Fruit fly (Drosophila melanogaster): ENCODE results near the gene Sgs8.

Sgs8 gene

DNA sequence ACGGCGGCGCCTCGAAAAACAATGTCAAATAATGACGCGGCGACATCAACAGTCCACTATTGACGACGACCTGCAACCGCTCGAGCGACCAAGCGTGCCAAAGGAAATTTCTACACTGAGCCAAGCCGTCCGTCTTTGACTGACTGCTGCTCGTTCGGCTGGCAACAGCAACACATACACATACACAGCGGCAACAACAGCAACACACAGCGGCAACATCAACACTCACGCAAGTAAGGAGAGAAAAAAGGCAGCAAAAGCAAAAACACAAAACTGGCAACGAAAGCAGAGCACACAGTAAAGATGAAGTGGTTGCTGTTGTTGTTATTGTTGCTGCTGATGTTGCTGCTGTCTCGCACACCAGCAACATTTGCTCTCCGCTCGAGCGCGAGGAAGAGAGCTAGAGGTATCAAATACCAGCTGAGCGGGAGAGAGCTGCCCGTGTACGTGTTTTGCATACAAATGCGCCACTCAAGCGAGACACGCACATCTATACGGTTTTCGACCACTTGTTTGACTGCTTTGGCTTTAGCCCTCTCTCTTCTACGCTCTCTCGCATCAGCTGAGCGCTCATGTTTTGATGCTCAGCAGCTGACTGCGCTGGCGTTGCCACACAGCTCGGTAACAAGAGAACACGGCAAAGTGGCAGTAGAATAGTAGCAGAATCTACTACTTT lies 43.9 kb upstream of the Sgs8 start (continued):
- TF ChIP-seq sr (GFP tag; IDR thresholded peaks at IDR 0.05) (peak; percentile 60; the same call in 2 of the 3 replicates), NC2α (GFP tag; optimal IDR thresholded peaks at IDR 0.05) (no peak), CG12942 (GFP tag; optimal IDR thresholded peaks at IDR 0.05) (no peak), Gsc (GFP tag; IDR thresholded peaks at IDR 0.05) (no peak), CG17385 (GFP tag; optimal IDR thresholded peaks at IDR 0.05) (peak; percentile 26), gem (tag; optimal IDR thresholded peaks at IDR 0.05) (no peak), CG1792 (GFP tag; optimal IDR thresholded peaks at IDR 0.05) (no peak), CG12659 (GFP tag; optimal IDR thresholded peaks at IDR 0.05) (peak; percentile 5), prd (optimal IDR thresholded peaks at IDR 0.05) (no peak), prd (GFP tag; IDR thresholded peaks at IDR 0.05) (no peak), CG7839 (tag; optimal IDR thresholded peaks at IDR 0.05) (peak; percentile 28), CG42726 (GFP tag; IDR thresholded peaks at IDR 0.05; ENCODE audit: partially characterized antibody) (peak; percentile 58; the same call in 1 of the 2 replicates), chm (GFP tag; IDR thresholded peaks at IDR 0.05) (peak; percentile 77), B-H1 (GFP tag; IDR thresholded peaks at IDR 0.05) (no peak; the same call in 2 of the 3 replicates), Fer2 (tag; optimal IDR thresholded peaks at IDR 0.05) (no peak), Ada2b (GFP tag; IDR thresholded peaks at IDR 0.05) (no peak), dati (GFP tag; IDR thresholded peaks at IDR 0.05) (no peak), fd96Cb (tag; optimal IDR thresholded peaks at IDR 0.05) (no peak), yki (optimal IDR thresholded peaks at IDR 0.05) (peak; percentile 96), tna (GFP tag; IDR thresholded peaks at IDR 0.05; ENCODE audit: partially characterized antibody) (peak; percentile 34; the same call in 1 of the 2 replicates), bigmax (GFP tag; optimal IDR thresholded peaks at IDR 0.05) (peak; percentile 0), Dref (GFP tag; IDR thresholded peaks at IDR 0.05) (no peak), CG14050 (GFP tag; IDR thresholded peaks at IDR 0.05) (no peak), seq (GFP tag; IDR thresholded peaks at IDR 0.05) (no peak), mld (GFP tag; IDR thresholded peaks at IDR 0.05; ENCODE audit: partially characterized antibody) (peak; percentile 63; the same call in 1 of the 3 replicates), pan (optimal IDR thresholded peaks at IDR 0.05) (no peak), pan (GFP tag; optimal IDR thresholded peaks at IDR 0.05 in 1 of 2, IDR thresholded peaks at IDR 0.05 in 1 of 2) (peak in 1 of 2 experiments; percentile 36), CG11085 (GFP tag; IDR thresholded peaks at IDR 0.05) (no peak), Dll (GFP tag; IDR thresholded peaks at IDR 0.05; ENCODE audit: partially characterized antibody) (peak; percentile 82), CG12104 (GFP tag; optimal IDR thresholded peaks at IDR 0.05) (no peak), toy (GFP tag; IDR thresholded peaks at IDR 0.05) (0 out of 2 replicates have a peak, but pooled peaks have one; percentile 6), Rfx (GFP tag; IDR thresholded peaks at IDR 0.05) (peak; percentile 39; the same call in 1 of the 2 replicates), bbx (GFP tag; IDR thresholded peaks at IDR 0.05; ENCODE audit: partially characterized antibody) (peak; percentile 52; the same call in 1 of the 2 replicates), repo (GFP tag; optimal IDR thresholded peaks at IDR 0.05) (no peak), ash1 (GFP tag; optimal IDR thresholded peaks at IDR 0.05) (peak; percentile 17), CG7786 (GFP tag; optimal IDR thresholded peaks at IDR 0.05) (no peak), Xbp1 (GFP tag; optimal IDR thresholded peaks at IDR 0.05) (peak; percentile 15), Hey (tag; optimal IDR thresholded peaks at IDR 0.05) (no peak), caup (GFP tag; optimal IDR thresholded peaks at IDR 0.05; ENCODE audit: severe bottlenecking) (peak; percentile 68), zen (tag; optimal IDR thresholded peaks at IDR 0.05) (no peak), stc (GFP tag; IDR thresholded peaks at IDR 0.05) (no peak), Hr78 (GFP tag; optimal IDR thresholded peaks at IDR 0.05) (peak in 1 of 2 experiments; percentile 66), h (optimal IDR thresholded peaks at IDR 0.05) (no peak), Ssrp (tag; optimal IDR thresholded peaks at IDR 0.05) (no peak), tup (GFP tag; optimal IDR thresholded peaks at IDR 0.05) (no peak), CG7987 (GFP tag; optimal IDR thresholded peaks at IDR 0.05) (no peak), CG17328 (GFP tag; IDR thresholded peaks at IDR 0.05) (0 out of 2 replicates have a peak, but pooled peaks have one; percentile 11), CG10654 (GFP tag; optimal IDR thresholded peaks at IDR 0.05) (no peak)
